Worm (Caenorhabditis elegans): ENCODE results near the gene C47G2.3.

The C47G2.3 gene

DNA sequence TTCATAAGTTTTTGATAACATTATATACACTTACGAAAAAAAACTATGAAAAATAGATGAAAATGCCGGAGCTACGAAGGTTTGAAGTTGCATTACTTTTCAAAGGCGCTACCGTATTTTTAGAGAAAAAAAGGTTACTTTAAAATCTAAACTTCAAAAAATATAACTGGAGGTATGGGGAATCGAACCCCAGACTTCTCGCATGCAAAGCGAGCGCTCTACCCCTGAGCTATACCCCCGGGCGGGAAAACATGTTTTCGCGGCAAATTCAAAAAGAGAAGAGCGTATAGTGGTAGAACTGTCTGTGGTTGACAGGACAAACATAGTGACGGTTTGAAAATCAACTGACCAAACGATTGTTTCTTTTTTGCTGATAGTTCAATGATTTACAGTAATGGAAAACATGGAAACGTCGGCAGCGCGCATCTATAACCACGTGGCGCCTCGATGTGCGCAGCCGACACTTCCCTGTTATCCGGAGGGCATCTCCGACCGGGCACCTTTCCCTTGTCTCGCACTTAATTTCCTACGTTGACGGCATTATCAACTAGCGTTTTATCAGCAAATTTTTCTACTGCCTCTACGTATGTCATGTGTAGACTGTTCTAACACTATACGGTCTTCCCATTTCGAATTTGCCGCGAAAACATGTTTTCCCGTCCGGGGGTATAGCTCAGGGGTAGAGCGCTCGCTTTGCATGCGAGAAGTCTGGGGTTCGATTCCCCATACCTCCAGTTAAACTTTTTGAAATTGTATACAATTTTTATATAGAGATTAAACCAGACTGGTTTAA is 44.1 kb upstream of the C47G2.3 start (continued):
- TF ChIP-seq K12H6.12 (tag; optimal IDR thresholded peaks at IDR 0.05) (no peak), somi-1 (GFP tag; optimal IDR thresholded peaks at IDR 0.05) (no peak), rec-8 (tag; optimal IDR thresholded peaks at IDR 0.05) (no peak), nhr-80 (tag; optimal IDR thresholded peaks at IDR 0.05) (peak; percentile 48), B0019.2 (GFP tag; conservative IDR thresholded peaks at IDR 0.05) (no peak), lsl-1 (GFP tag; optimal IDR thresholded peaks at IDR 0.05) (peak; percentile 17), madf-3 (GFP tag; IDR thresholded peaks at IDR 0.05) (no peak), mes-4 (tag; optimal IDR thresholded peaks at IDR 0.05) (no peak), aptf-2 (GFP tag; conservative IDR thresholded peaks at IDR 0.05) (no peak), pha-4 (tag; optimal IDR thresholded peaks at IDR 0.05) (no peak), F22D6.2 (tag; optimal IDR thresholded peaks at IDR 0.05) (no peak), ceh-79 (tag; optimal IDR thresholded peaks at IDR 0.05) (no peak), lin-26 (GFP tag; IDR thresholded peaks at IDR 0.05) (peak; percentile 84), hlh-26 (GFP tag; conservative IDR thresholded peaks at IDR 0.05) (no peak), B0261.1 (tag; optimal IDR thresholded peaks at IDR 0.05) (peak; percentile 74), F33H1.4 (GFP tag; IDR thresholded peaks at IDR 0.05) (0 out of 2 replicates have a peak, but pooled peaks have one; percentile 25), D2030.7 (GFP tag; IDR thresholded peaks at IDR 0.05) (0 out of 2 replicates have a peak, but pooled peaks have one; percentile 8), athp-1 (tag; optimal IDR thresholded peaks at IDR 0.05) (no peak), let-526 (GFP tag; IDR thresholded peaks at IDR 0.05) (no peak), attf-5 (GFP tag; optimal IDR thresholded peaks at IDR 0.05) (peak; percentile 9), K11D2.4 (GFP tag; IDR thresholded peaks at IDR 0.05) (no peak), die-1 (tag; optimal IDR thresholded peaks at IDR 0.05) (peak; percentile 13), egl-44 (GFP tag; IDR thresholded peaks at IDR 0.05) (peak; percentile 68; the same call in 1 of the 2 replicates), F55B11.4 (tag; optimal IDR thresholded peaks at IDR 0.05; ENCODE audit: borderline replicate concordance, insufficient read depth) (no peak), T26A5.8 (tag; optimal IDR thresholded peaks at IDR 0.05) (no peak), madf-10 (tag; optimal IDR thresholded peaks at IDR 0.05) (no peak), lag-1 (GFP tag; IDR thresholded peaks at IDR 0.05) (no peak), mcd-1 (GFP tag; IDR thresholded peaks at IDR 0.05) (peak; percentile 32; the same call in 1 of the 2 replicates), ceh-100 (GFP tag; IDR thresholded peaks at IDR 0.05) (peak; percentile 53; the same call in 1 of the 2 replicates), F10E7.11 (tag; optimal IDR thresholded peaks at IDR 0.05) (no peak), unc-130 (GFP tag; optimal IDR thresholded peaks at IDR 0.05) (no peak), attf-3 (GFP tag; conservative IDR thresholded peaks at IDR 0.05) (no peak), fkh-3 (tag; optimal IDR thresholded peaks at IDR 0.05) (no peak), ZK185.1 (tag; optimal IDR thresholded peaks at IDR 0.05; ENCODE audit: poor library complexity, severe bottlenecking) (peak; percentile 57), snpc-1.1 (tag; optimal IDR thresholded peaks at IDR 0.05; ENCODE audit: insufficient read depth) (peak; percentile 84), bed-1 (GFP tag; IDR thresholded peaks at IDR 0.05) (0 out of 2 replicates have a peak, but pooled peaks have one; percentile 5), hsf-1 (GFP tag; IDR thresholded peaks at IDR 0.05) (no peak), rpc-1 (optimal IDR thresholded peaks at IDR 0.05) (peak; percentile 60), rpc-1 (tag; optimal IDR thresholded peaks at IDR 0.05) (peak; percentile 73), madf-6 (GFP tag; IDR thresholded peaks at IDR 0.05) (peak; percentile 72), bed-2 (GFP tag; IDR thresholded peaks at IDR 0.05) (no peak), ama-1 (optimal IDR thresholded peaks at IDR 0.05) (no peak), ama-1 (GFP tag; optimal IDR thresholded peaks at IDR 0.05) (peak in 1 of 2 experiments; percentile 48), zim-3 (tag; optimal IDR thresholded peaks at IDR 0.05) (no peak), unc-62 (GFP tag; optimal IDR thresholded peaks at IDR 0.05) (no peak), nfyb-1 (GFP tag; IDR thresholded peaks at IDR 0.05) (peak; percentile 57), rcor-1 (GFP tag; IDR thresholded peaks at IDR 0.05) (peak; percentile 40), Y79H2A.3 (GFP tag; conservative IDR thresholded peaks at IDR 0.05) (no peak)

Data from whole organism, young adult.